Fruit fly (Drosophila melanogaster) whole organism, embryonic: ENCODE measurements around the gene Ser12.
A peak's percentile ranks its signal among the peaks of the same experiment; 100 is the strongest.

Experiments
- BEAF-32 ChIP-seq: fragments of 200-800 bp; sonication (Bioruptor generic); optimal IDR thresholded peaks from 3 replicates; lab custom pipeline; 2017; ENCODE audit warnings: missing biosample characterization, missing genetic modification characterization, mild to moderate bottlenecking, moderate library complexity, missing genetic modification reagents
- CG10366 ChIP-seq: fragments of 200-800 bp; sonication (Bioruptor generic); IDR thresholded peaks from 2 replicates; pipeline ENCODE4 v1.3.6; 2022; ENCODE audit warnings: missing biosample characterization, missing genetic modification characterization
- CG12155 ChIP-seq: fragments of 200-800 bp; sonication (Bioruptor generic); optimal IDR thresholded peaks from 3 replicates; lab custom pipeline; 2016; ENCODE audit warnings: missing biosample characterization, missing genetic modification characterization
- CG12659 ChIP-seq: fragments of 200-800 bp; sonication (Bioruptor generic); optimal IDR thresholded peaks from 3 replicates; lab custom pipeline; 2017; ENCODE audit warnings: mild to moderate bottlenecking, missing biosample characterization, missing genetic modification reagents, missing genetic modification characterization
- CG13287 ChIP-seq: fragments of 200-800 bp; sonication (Bioruptor generic); IDR thresholded peaks from 2 replicates; pipeline ENCODE4 v1.3.6; 2022; ENCODE audit warnings: missing biosample characterization, missing genetic modification characterization; ENCODE audit not compliant: partially characterized antibody
- CG13894 ChIP-seq: fragments of 200-800 bp; sonication (Bioruptor generic); optimal IDR thresholded peaks from 3 replicates; lab custom pipeline; 2018; ENCODE audit warnings: missing biosample characterization, mild to moderate bottlenecking, missing genetic modification characterization, moderate library complexity
- CG14710 ChIP-seq: fragments of 200-800 bp; sonication (Bioruptor generic); optimal IDR thresholded peaks from 3 replicates; lab custom pipeline; 2019; ENCODE audit warnings: missing biosample characterization, mild to moderate bottlenecking, missing genetic modification characterization, moderate library complexity
- CG15514 ChIP-seq: fragments of 200-800 bp; sonication (Bioruptor generic); optimal IDR thresholded peaks from 3 replicates; lab custom pipeline; 2017; ENCODE audit warnings: missing biosample characterization, missing genetic modification characterization, mild to moderate bottlenecking, moderate library complexity, missing genetic modification reagents
- CG1603 ChIP-seq: fragments of 200-800 bp; sonication (Bioruptor generic); optimal IDR thresholded peaks from 2 replicates; lab custom pipeline; 2019; ENCODE audit warnings: missing biosample characterization, mild to moderate bottlenecking, missing genetic modification characterization, moderate library complexity
- CG17385 ChIP-seq: fragments of 200-800 bp; sonication (Bioruptor generic); optimal IDR thresholded peaks from 3 replicates; lab custom pipeline; 2018; ENCODE audit warnings: missing biosample characterization, mild to moderate bottlenecking, missing genetic modification characterization
- CG33557 ChIP-seq: fragments of 200-800 bp; sonication (Bioruptor generic); optimal IDR thresholded peaks from 2 replicates; lab custom pipeline; 2019; ENCODE audit warnings: missing biosample characterization, mild to moderate bottlenecking, missing genetic modification characterization, moderate library complexity
- CG4328 ChIP-seq: fragments of 200-800 bp; sonication (Bioruptor generic); optimal IDR thresholded peaks from 3 replicates; lab custom pipeline; 2017; ENCODE audit warnings: missing biosample characterization, missing genetic modification reagents, missing genetic modification characterization
- CG4360 ChIP-seq: fragments of 200-800 bp; sonication (Bioruptor generic); IDR thresholded peaks from 2 replicates; pipeline ENCODE4 v1.3.6; 2022; ENCODE audit warnings: missing biosample characterization, missing genetic modification characterization
- CG4617 ChIP-seq: fragments of 200-800 bp; sonication (Bioruptor generic); optimal IDR thresholded peaks from 3 replicates; lab custom pipeline; 2016; ENCODE audit warnings: missing biosample characterization, missing genetic modification characterization, borderline replicate concordance
- CG6854 ChIP-seq: fragments of 200-800 bp; sonication (Bioruptor generic); optimal IDR thresholded peaks from 3 replicates; lab custom pipeline; 2017; ENCODE audit warnings: missing biosample characterization, mild to moderate bottlenecking, missing genetic modification characterization
- CG8290 ChIP-seq, 3 experiments: fragments of 200-800 bp; sonication (Bioruptor generic); optimal IDR thresholded peaks; 2 replicates each; lab custom pipeline; 2016 to 2019; ENCODE audit warnings: missing biosample characterization in 3 of 3, missing genetic modification characterization in 3 of 3, mild to moderate bottlenecking in 2 of 3, moderate library complexity in 1 of 3
- CG8765 ChIP-seq: fragments of 200-800 bp; sonication (Bioruptor generic); IDR thresholded peaks from 2 replicates; pipeline ENCODE4 v1.3.6; 2022; ENCODE audit warnings: missing biosample characterization, missing genetic modification characterization
- CG9797 ChIP-seq: fragments of 200-800 bp; sonication (Bioruptor generic); optimal IDR thresholded peaks from 3 replicates; lab custom pipeline; 2018; ENCODE audit warnings: missing biosample characterization, mild to moderate bottlenecking, missing genetic modification characterization
- CG9932 ChIP-seq: fragments of 200-800 bp; sonication (Bioruptor generic); IDR thresholded peaks from 2 replicates; pipeline ENCODE4 v1.3.6; 2022; ENCODE audit warnings: missing biosample characterization, missing genetic modification characterization
- CHES-1-like ChIP-seq: fragments of 200-800 bp; sonication (Bioruptor generic); optimal IDR thresholded peaks from 2 replicates; lab custom pipeline; 2016; ENCODE audit warnings: missing biosample characterization, missing genetic modification characterization
- Ets97D ChIP-seq: fragments of 200-800 bp; sonication (Bioruptor generic); optimal IDR thresholded peaks from 3 replicates; lab custom pipeline; 2016; ENCODE audit warnings: missing biosample characterization, missing genetic modification characterization
- HmgZ ChIP-seq: fragments of 200-800 bp; sonication (Bioruptor generic); optimal IDR thresholded peaks from 2 replicates; lab custom pipeline; 2018; ENCODE audit warnings: missing biosample characterization, mild to moderate bottlenecking, missing genetic modification characterization
- Hr78 ChIP-seq, 2 experiments: fragments of 200-800 bp in 1 of 2; fragments of >200 bp in 1 of 2; sonication (Bioruptor generic) in 1 of 2; optimal IDR thresholded peaks; 2 replicates each; lab custom pipeline; 2017 to 2019; ENCODE audit warnings: missing biosample characterization in 2 of 2, missing genetic modification characterization in 2 of 2, mild to moderate bottlenecking in 1 of 2, moderate library complexity in 1 of 2
- Med ChIP-seq: fragments of 200-800 bp; sonication (Bioruptor generic); peaks from one replicate; lab custom pipeline; 2016; ENCODE audit warnings: missing biosample characterization, missing genetic modification characterization, mild to moderate bottlenecking, inconsistent platforms, moderate library complexity
- Neu2 ChIP-seq: fragments of 200-800 bp; sonication (Bioruptor generic); optimal IDR thresholded peaks from 3 replicates; lab custom pipeline; 2016; ENCODE audit warnings: missing biosample characterization, missing genetic modification characterization, borderline replicate concordance
- Opbp ChIP-seq: fragments of 200-800 bp; sonication (Bioruptor generic); IDR thresholded peaks from 3 replicates; pipeline ENCODE4 v1.3.6; 2022; ENCODE audit warnings: missing biosample characterization, missing genetic modification characterization; ENCODE audit not compliant: partially characterized antibody
- Side ChIP-seq: fragments of 200-800 bp; sonication (Bioruptor generic); optimal IDR thresholded peaks from 2 replicates; lab custom pipeline; 2016; ENCODE audit warnings: missing biosample characterization, missing genetic modification characterization
- Sin3A ChIP-seq: fragments of >200 bp; optimal IDR thresholded peaks from 2 replicates; lab custom pipeline; 2018
- Sry-δ ChIP-seq: fragments of 200-800 bp; sonication (Bioruptor generic); optimal IDR thresholded peaks from 2 replicates; lab custom pipeline; 2016; ENCODE audit warnings: missing biosample characterization, missing genetic modification characterization
- Tbp ChIP-seq: fragments of >200 bp; optimal IDR thresholded peaks from 2 replicates; lab custom pipeline; 2018; ENCODE audit warnings: missing biosample characterization, missing genetic modification characterization
- Trl ChIP-seq, 3 experiments: fragments of >200 bp in 2 of 3; fragments of 200-800 bp in 1 of 3; sonication (Bioruptor generic) in 1 of 3; optimal IDR thresholded peaks; 2 replicates in 1 of 3; 3 replicates in 2 of 3; lab custom pipeline; 2016 to 2017; ENCODE audit warnings: missing biosample characterization in 1 of 3, missing genetic modification characterization in 1 of 3
- YL-1 ChIP-seq: fragments of 200-800 bp; sonication (Bioruptor generic); optimal IDR thresholded peaks from 3 replicates; lab custom pipeline; 2017; ENCODE audit warnings: missing biosample characterization, mild to moderate bottlenecking, missing genetic modification characterization
- ac ChIP-seq: fragments of 200-800 bp; sonication (Bioruptor generic); optimal IDR thresholded peaks from 3 replicates; lab custom pipeline; 2017; ENCODE audit warnings: missing biosample characterization, mild to moderate bottlenecking, missing genetic modification characterization
- cg ChIP-seq: fragments of 200-800 bp; sonication (Bioruptor generic); optimal IDR thresholded peaks from 3 replicates; lab custom pipeline; 2019; ENCODE audit warnings: missing biosample characterization, mild to moderate bottlenecking, missing genetic modification characterization, moderate library complexity
- chinmo ChIP-seq: fragments of 200-800 bp; sonication (Bioruptor generic); IDR thresholded peaks from 4 replicates; pipeline ENCODE4 v1.3.6; 2022; ENCODE audit warnings: missing biosample characterization, missing genetic modification characterization; ENCODE audit not compliant: partially characterized antibody
- crp ChIP-seq, 2 experiments: fragments of 200-800 bp; sonication (Bioruptor generic); optimal IDR thresholded peaks; 2 replicates in 1 of 2; 3 replicates in 1 of 2; lab custom pipeline; 2017; ENCODE audit warnings: missing biosample characterization in 2 of 2, missing genetic modification characterization in 2 of 2, mild to moderate bottlenecking in 1 of 2, moderate library complexity in 1 of 2
- cwo ChIP-seq: fragments of 200-800 bp; sonication (Bioruptor generic); optimal IDR thresholded peaks from 3 replicates; lab custom pipeline; 2017; ENCODE audit warnings: missing biosample characterization, missing genetic modification characterization, mild to moderate bottlenecking, moderate library complexity, missing genetic modification reagents
- her ChIP-seq: fragments of 200-800 bp; sonication (Bioruptor generic); optimal IDR thresholded peaks from 2 replicates; lab custom pipeline; 2016; ENCODE audit warnings: missing biosample characterization, missing genetic modification characterization
- lab ChIP-seq: fragments of 200-800 bp; sonication (Bioruptor generic); optimal IDR thresholded peaks from 3 replicates; lab custom pipeline; 2017; ENCODE audit warnings: missing biosample characterization, missing genetic modification characterization, mild to moderate bottlenecking, moderate library complexity, missing genetic modification reagents
- phol ChIP-seq: fragments of 200-800 bp; sonication (Bioruptor generic); optimal IDR thresholded peaks from 3 replicates; lab custom pipeline; 2018; ENCODE audit warnings: missing biosample characterization, mild to moderate bottlenecking, missing genetic modification characterization, moderate library complexity
- salm ChIP-seq: fragments of 200-800 bp; sonication (Bioruptor generic); optimal IDR thresholded peaks from 2 replicates; lab custom pipeline; 2018; ENCODE audit warnings: missing biosample characterization, mild to moderate bottlenecking, missing genetic modification characterization
- stwl ChIP-seq: fragments of 200-800 bp; sonication (Bioruptor generic); optimal IDR thresholded peaks from 3 replicates; lab custom pipeline; 2018; ENCODE audit warnings: missing biosample characterization, mild to moderate bottlenecking, missing genetic modification characterization, moderate library complexity
- sug ChIP-seq: fragments of 200-800 bp; optimal IDR thresholded peaks from 2 replicates; lab custom pipeline; 2019; ENCODE audit warnings: missing biosample characterization, mild to moderate bottlenecking, missing genetic modification characterization, moderate library complexity
- unpg ChIP-seq: fragments of 200-800 bp; sonication (Bioruptor generic); optimal IDR thresholded peaks from 3 replicates; lab custom pipeline; 2018; ENCODE audit warnings: missing biosample characterization, mild to moderate bottlenecking, missing genetic modification characterization, moderate library complexity
- wek ChIP-seq: fragments of 200-800 bp; sonication (Bioruptor generic); optimal IDR thresholded peaks from 3 replicates; lab custom pipeline; 2018; ENCODE audit warnings: missing biosample characterization, mild to moderate bottlenecking, missing genetic modification characterization, moderate library complexity
- zen ChIP-seq: fragments of 200-800 bp; sonication (Bioruptor generic); optimal IDR thresholded peaks from 3 replicates; lab custom pipeline; 2018; ENCODE audit warnings: missing biosample characterization, mild to moderate bottlenecking, missing genetic modification characterization, moderate library complexity

Ser12 gene

dm6 chr2L:2220573-2221332 is 30.3 kb downstream of the Ser12 start, which contains the start of gene papi (continued):
- TF ChIP-seq HmgZ (tag; lab: Kevin White, UChicago) (peak; percentile 52), Sry-δ (GFP tag; lab: Kevin White, UChicago) (peak; percentile 26), CG4360 (GFP tag; lab: Robert Waterston, UW) (0 out of 2 replicates have a peak, but pooled peaks have one; percentile 38), her (peak; percentile 28), CG17385 (GFP tag; lab: Kevin White, UChicago) (peak; percentile 27), zen (tag; lab: Kevin White, UChicago) (no peak), salm (tag; lab: Kevin White, UChicago) (peak; percentile 6), ac (no peak), Ets97D (GFP tag; lab: Kevin White, UChicago) (peak; percentile 31), CG4617 (peak; percentile 47), Med (GFP tag; lab: Kevin White, UChicago) (peak; percentile 36), CG15514 (peak; percentile 5), unpg (GFP tag; lab: Kevin White, UChicago) (no peak), Side (GFP tag; lab: Kevin White, UChicago) (peak; percentile 23), CHES-1-like (GFP tag; lab: Kevin White, UChicago) (peak; percentile 27), lab (GFP tag; lab: Kevin White, UChicago) (peak; percentile 22), Hr78 (GFP tag; optimal IDR thresholded peaks at IDR 0.05; lab: Kevin White, UChicago) (peak in 1 of 2 experiments; percentile 90), stwl (tag; lab: Kevin White, UChicago) (peak; percentile 46), cwo (GFP tag; lab: Kevin White, UChicago) (peak; percentile 66), CG9797 (GFP tag; lab: Kevin White, UChicago) (peak; percentile 70), YL-1 (peak; percentile 71), CG4328 (no peak), cg (GFP tag; lab: Kevin White, UChicago) (peak; percentile 13), sug (peak; percentile 6), CG13287 (GFP tag; lab: Robert Waterston, UW) (0 out of 2 replicates have a peak, but pooled peaks have one; percentile 15), Sin3A (lab: Kevin White, UChicago) (peak; percentile 22), CG13894 (tag; lab: Kevin White, UChicago) (peak; percentile 21), crp (GFP tag; optimal IDR thresholded peaks at IDR 0.05; lab: Kevin White, UChicago) (peak in 1 of 2 experiments; percentile 14), CG12659 (GFP tag; lab: Kevin White, UChicago) (peak; percentile 54), phol (peak; percentile 3), CG9932 (GFP tag; lab: Robert Waterston, UW) (no peak), Trl (optimal IDR thresholded peaks at IDR 0.05; lab: Kevin White, UChicago) (no peak), Trl (GFP tag; optimal IDR thresholded peaks at IDR 0.05; lab: Kevin White, UChicago) (no peak), Opbp (GFP tag; lab: Robert Waterston, UW) (0 out of 3 replicates have a peak, but pooled peaks have one; percentile 38), Neu2 (GFP tag; lab: Kevin White, UChicago) (no peak), CG12155 (GFP tag; lab: Kevin White, UChicago) (no peak), Tbp (GFP tag; lab: Kevin White, UChicago) (no peak), wek (GFP tag; lab: Kevin White, UChicago) (no peak), chinmo (GFP tag; lab: Robert Waterston, UW) (0 out of 4 replicates have a peak, but pooled peaks have one; percentile 58), CG33557 (GFP tag; lab: Kevin White, UChicago) (no peak), CG8290 (GFP tag; optimal IDR thresholded peaks at IDR 0.05; lab: Kevin White, UChicago) (no peak), CG8290 (tag; optimal IDR thresholded peaks at IDR 0.05; lab: Kevin White, UChicago) (peak in 1 of 2 experiments; percentile 34), CG14710 (tag; lab: Kevin White, UChicago) (peak; percentile 68), CG6854 (GFP tag; lab: Kevin White, UChicago) (peak; percentile 16), BEAF-32 (GFP tag; lab: Kevin White, UChicago) (peak; percentile 20), CG10366 (no peak), CG1603 (peak; percentile 34), CG8765 (no peak)
